Worm (Caenorhabditis elegans) whole organism, late embryonic: ENCODE data around the gene serp-1.2.

ENCODE experiments used
- K02D7.2 ChIP-seq: sonication (generic microtip); optimal IDR thresholded peaks from 2 replicates; lab custom pipeline; 2017; ENCODE audit warnings: mild to moderate bottlenecking, missing genetic modification characterization, missing compliant biosample characterization
- Y22D7AL.16 ChIP-seq: sonication (generic microtip); optimal IDR thresholded peaks from 2 replicates; lab custom pipeline; 2016; ENCODE audit warnings: missing genetic modification characterization, missing compliant biosample characterization
- ceh-6 ChIP-seq: fragments of 200-800 bp; sonication (Bioruptor generic); optimal IDR thresholded peaks from 2 replicates; lab custom pipeline; 2018; ENCODE audit warnings: mild to moderate bottlenecking, missing genetic modification characterization, missing compliant biosample characterization
- ceh-9 ChIP-seq: sonication (generic microtip); optimal IDR thresholded peaks from 2 replicates; lab custom pipeline; 2016; ENCODE audit warnings: mild to moderate bottlenecking, missing genetic modification characterization, inconsistent platforms, missing compliant biosample characterization
- elt-2 ChIP-seq: sonication (generic microtip); optimal IDR thresholded peaks from 2 replicates; lab custom pipeline; 2016; ENCODE audit warnings: missing genetic modification reagents, missing genetic modification characterization, missing compliant biosample characterization
- nhr-11 ChIP-seq: fragments of 150-350 bp; optimal IDR thresholded peaks from 2 replicates; lab custom pipeline; 2014; ENCODE audit warnings: missing biosample characterization, missing genetic modification characterization
- odd-2 ChIP-seq: sonication (generic microtip); optimal IDR thresholded peaks from 2 replicates; lab custom pipeline; 2017; ENCODE audit warnings: antibody characterized with exemption, mild to moderate bottlenecking, missing genetic modification characterization, missing compliant biosample characterization
- pha-2 ChIP-seq: sonication (generic microtip); optimal IDR thresholded peaks from 2 replicates; lab custom pipeline; 2017; ENCODE audit warnings: mild to moderate bottlenecking, missing genetic modification characterization, missing compliant biosample characterization
- pqm-1 ChIP-seq: sonication (generic microtip); optimal IDR thresholded peaks from 2 replicates; lab custom pipeline; 2016; ENCODE audit warnings: missing genetic modification characterization, missing compliant biosample characterization
- sox-4 ChIP-seq: sonication (generic microtip); optimal IDR thresholded peaks from 2 replicates; lab custom pipeline; 2017; ENCODE audit warnings: mild to moderate bottlenecking, missing genetic modification characterization, inconsistent platforms, missing compliant biosample characterization
- unc-3 ChIP-seq, 2 experiments: fragments of 200-800 bp in 1 of 2; sonication (Bioruptor generic) in 1 of 2; sonication (generic microtip) in 1 of 2; conservative IDR thresholded peaks in 1 of 2; optimal IDR thresholded peaks in 1 of 2; 2 replicates each; pipeline versions ENCODE4 v1.3.6 to Lab custom; 2016 to 2022; ENCODE audit warnings: missing compliant biosample characterization in 2 of 2, missing genetic modification characterization in 2 of 2, missing genetic modification reagents in 1 of 2

DNA sequence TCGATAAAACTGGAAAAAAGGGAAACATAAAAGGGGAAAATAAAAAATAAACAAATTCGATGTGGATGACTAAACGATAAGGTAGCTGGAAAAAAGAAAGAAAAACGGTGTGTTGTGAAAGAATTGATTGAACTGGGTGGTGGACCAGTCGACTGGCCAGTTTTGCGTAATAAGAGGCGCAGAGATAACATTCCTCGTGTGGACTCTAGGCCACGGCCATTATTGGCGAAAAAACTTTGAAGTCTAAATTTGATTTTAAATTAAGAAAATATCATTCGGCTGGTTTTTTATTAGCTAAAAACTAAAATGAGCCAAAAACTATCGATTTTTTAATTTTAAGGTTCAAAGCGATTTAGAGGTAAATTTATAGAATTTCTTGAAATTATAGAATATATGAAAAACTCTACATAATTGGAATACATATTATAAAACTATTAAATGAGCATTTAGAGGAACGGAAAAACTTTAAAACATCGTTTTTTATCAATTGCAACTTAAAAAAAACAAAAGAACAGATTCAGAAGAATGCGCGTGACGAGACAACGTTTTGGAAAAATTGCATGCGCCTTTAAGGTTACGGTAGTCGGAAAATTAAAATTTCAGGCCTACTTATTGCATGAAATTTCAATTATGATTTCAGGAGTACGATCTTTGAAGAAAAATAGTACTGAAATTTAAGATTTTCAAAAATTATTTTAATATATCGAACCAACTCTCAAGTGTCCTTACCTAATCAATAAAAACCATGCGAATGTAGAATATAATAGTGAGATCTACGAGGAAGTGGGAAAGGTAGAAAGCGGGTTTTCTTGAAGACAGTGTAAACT lies 20.0 kb upstream of the serp-1.2 start, which contains the start of gene hgrs-1:
- TF ChIP-seq pqm-1 (tag; lab: Kevin White, UChicago) (no peak), nhr-11 (no peak), ceh-9 (tag; lab: Kevin White, UChicago) (no peak), Y22D7AL.16 (no peak), pha-2 (no peak), odd-2 (tag; lab: Kevin White, UChicago) (no peak), K02D7.2 (tag; lab: Kevin White, UChicago) (no peak), sox-4 (no peak), unc-3 (GFP tag; conservative IDR thresholded peaks at IDR 0.05; lab: Robert Waterston, UW) (no peak), unc-3 (tag; optimal IDR thresholded peaks at IDR 0.05; lab: Kevin White, UChicago) (no peak), elt-2 (no peak), ceh-6 (GFP tag; lab: Kevin White, UChicago) (no peak)
